In the genomic region with DNA sequence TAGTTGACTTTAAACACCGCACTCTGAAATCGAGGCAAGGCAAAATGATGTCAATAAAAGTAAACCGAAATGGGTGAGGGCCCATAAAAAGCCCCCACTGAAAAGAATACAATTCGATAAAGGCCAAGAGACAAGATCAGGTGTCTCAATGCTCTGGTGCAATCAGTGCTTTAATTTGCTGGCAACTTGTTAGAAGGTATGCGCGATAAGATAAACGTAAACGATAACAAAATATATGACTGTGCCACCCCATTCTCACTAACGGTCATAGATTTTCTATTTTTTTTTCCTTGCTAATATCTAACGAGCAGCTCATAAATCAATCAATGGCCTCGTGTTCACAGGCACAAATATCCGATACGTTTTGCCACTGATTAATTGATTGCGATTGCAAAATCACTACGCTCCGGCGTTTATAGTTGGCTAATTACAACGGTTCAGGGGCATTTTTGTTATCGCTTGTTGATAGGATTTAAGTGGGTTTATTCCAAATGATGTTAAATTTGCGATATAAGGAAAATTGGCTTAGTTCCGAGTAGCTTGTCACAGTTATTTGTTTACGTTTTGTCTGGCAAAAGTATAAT, we compare ENCODE assay signal across 2 fruit fly cellular contexts.
TF ChIP-seq lines count a peak whose summit lies in the region.

No protein-coding gene starts in this region.

- TF ChIP-seq CTCF in whole organism, embryonic (GFP tag; optimal IDR thresholded peaks at IDR 0.05; lab: Kevin White, UChicago): no peak

TF ChIP-seq in whole organism, adult, 20 proteins besides CTCF, POLR2A, EP300 and RAD21:
- TF ChIP-seq Hr96 (GFP tag; optimal IDR thresholded peaks at IDR 0.05; lab: Kevin White, UChicago): no peak
- no peak for TF ChIP-seq Crg-1 (GFP tag; optimal IDR thresholded peaks at IDR 0.05; lab: Kevin White, UChicago)
- peak; percentile 90 for TF ChIP-seq kay (GFP tag; lab: Kevin White, UChicago; ENCODE audit: borderline replicate concordance)
- TF ChIP-seq CG14711 (tag; optimal IDR thresholded peaks at IDR 0.05; lab: Kevin White, UChicago): peak; percentile 1
- TF ChIP-seq Clk (GFP tag; optimal IDR thresholded peaks at IDR 0.05; lab: Kevin White, UChicago): no peak
- TF ChIP-seq cic (GFP tag; optimal IDR thresholded peaks at IDR 0.05; lab: Kevin White, UChicago): peak; percentile 78
- TF ChIP-seq CG12768 (GFP tag; optimal IDR thresholded peaks at IDR 0.05; lab: Kevin White, UChicago): peak; percentile 10
- TF ChIP-seq CG11617 (GFP tag; optimal IDR thresholded peaks at IDR 0.05; lab: Kevin White, UChicago): no peak
- TF ChIP-seq ovo (GFP tag; optimal IDR thresholded peaks at IDR 0.05; lab: Kevin White, UChicago): peak; percentile 7
- no peak for TF ChIP-seq toe (GFP tag; optimal IDR thresholded peaks at IDR 0.05; lab: Kevin White, UChicago)
- TF ChIP-seq CG5204 (GFP tag; optimal IDR thresholded peaks at IDR 0.05; lab: Kevin White, UChicago): no peak
- TF ChIP-seq CG1620 (GFP tag; optimal IDR thresholded peaks at IDR 0.05; lab: Kevin White, UChicago): no peak
- TF ChIP-seq CG33017 (tag; optimal IDR thresholded peaks at IDR 0.05; lab: Kevin White, UChicago): peak; percentile 33
- TF ChIP-seq cnc (optimal IDR thresholded peaks at IDR 0.05; lab: Kevin White, UChicago): no peak
- TF ChIP-seq CG7045 (GFP tag; optimal IDR thresholded peaks at IDR 0.05; lab: Kevin White, UChicago): peak; percentile 35
- TF ChIP-seq pad (GFP tag; optimal IDR thresholded peaks at IDR 0.05; lab: Kevin White, UChicago): no peak
- no peak for TF ChIP-seq tj (GFP tag; optimal IDR thresholded peaks at IDR 0.05; lab: Kevin White, UChicago)
- TF ChIP-seq CG7101 (tag; optimal IDR thresholded peaks at IDR 0.05; lab: Kevin White, UChicago): no peak
- TF ChIP-seq bab1 (GFP tag; optimal IDR thresholded peaks at IDR 0.05; lab: Kevin White, UChicago): no peak
- no peak for TF ChIP-seq Mnt (GFP tag; optimal IDR thresholded peaks at IDR 0.05; lab: Kevin White, UChicago)

TF ChIP-seq in whole organism, embryonic, 481 proteins besides CTCF, POLR2A, EP300 and RAD21 (continues in another document):
- TF ChIP-seq fd96Cb (tag; optimal IDR thresholded peaks at IDR 0.05; lab: Kevin White, UChicago) (no peak), esg (GFP tag; conservative IDR thresholded peaks at IDR 0.05; lab: Robert Waterston, UW) (no peak), da (GFP tag; optimal IDR thresholded peaks at IDR 0.05; lab: Kevin White, UChicago) (no peak), CG13287 (GFP tag; IDR thresholded peaks at IDR 0.05; lab: Robert Waterston, UW; ENCODE audit: partially characterized antibody) (no peak), exex (tag; optimal IDR thresholded peaks at IDR 0.05; lab: Kevin White, UChicago) (peak; percentile 98), CG8478 (optimal IDR thresholded peaks at IDR 0.05; lab: Kevin White, UChicago) (no peak), CG7786 (GFP tag; optimal IDR thresholded peaks at IDR 0.05; lab: Kevin White, UChicago) (no peak), tin (GFP tag; optimal IDR thresholded peaks at IDR 0.05; lab: Kevin White, UChicago) (no peak), Ssrp (tag; optimal IDR thresholded peaks at IDR 0.05; lab: Kevin White, UChicago) (no peak), CG11560 (tag; IDR thresholded peaks at IDR 0.05; lab: Robert Waterston, UW) (no peak), CG34376 (GFP tag; optimal IDR thresholded peaks at IDR 0.05; lab: Kevin White, UChicago) (peak; percentile 88), D19A (tag; optimal IDR thresholded peaks at IDR 0.05; lab: Kevin White, UChicago) (no peak), Rfx (GFP tag; IDR thresholded peaks at IDR 0.05; lab: Robert Waterston, UW) (no peak), Adf1 (GFP tag; IDR thresholded peaks at IDR 0.05; lab: Robert Waterston, UW) (no peak), CG11723 (GFP tag; optimal IDR thresholded peaks at IDR 0.05; lab: Kevin White, UChicago) (no peak), Myb (GFP tag; optimal IDR thresholded peaks at IDR 0.05; lab: Kevin White, UChicago) (no peak), Lpt (GFP tag; optimal IDR thresholded peaks at IDR 0.05; lab: Kevin White, UChicago) (no peak), crp (GFP tag; optimal IDR thresholded peaks at IDR 0.05; lab: Kevin White, UChicago) (no peak), CG4617 (GFP tag; optimal IDR thresholded peaks at IDR 0.05; lab: Kevin White, UChicago; ENCODE audit: borderline replicate concordance) (no peak), CG31388 (GFP tag; optimal IDR thresholded peaks at IDR 0.05; lab: Kevin White, UChicago) (no peak), odd (GFP tag; optimal IDR thresholded peaks at IDR 0.05; lab: Kevin White, UChicago) (no peak), hb (GFP tag; IDR thresholded peaks at IDR 0.05; lab: Robert Waterston, UW; ENCODE audit: partially characterized antibody) (no peak), jing (GFP tag; optimal IDR thresholded peaks at IDR 0.05; lab: Kevin White, UChicago) (no peak), CG12236 (GFP tag; optimal IDR thresholded peaks at IDR 0.05; lab: Kevin White, UChicago) (no peak), Dip2 (GFP tag; IDR thresholded peaks at IDR 0.05; lab: Robert Waterston, UW) (no peak), Hey (tag; optimal IDR thresholded peaks at IDR 0.05; lab: Kevin White, UChicago) (peak; percentile 6), Hand (GFP tag; optimal IDR thresholded peaks at IDR 0.05; lab: Kevin White, UChicago) (no peak), psq (GFP tag; optimal IDR thresholded peaks at IDR 0.05; lab: Kevin White, UChicago) (no peak), bbx (GFP tag; IDR thresholded peaks at IDR 0.05; lab: Robert Waterston, UW; ENCODE audit: partially characterized antibody) (no peak), kah (GFP tag; optimal IDR thresholded peaks at IDR 0.05; lab: Kevin White, UChicago) (no peak), B-H1 (GFP tag; IDR thresholded peaks at IDR 0.05; lab: Robert Waterston, UW) (no peak), CG9817 (tag; optimal IDR thresholded peaks at IDR 0.05; lab: Kevin White, UChicago) (no peak), knrl (GFP tag; IDR thresholded peaks at IDR 0.05; lab: Robert Waterston, UW; ENCODE audit: partially characterized antibody) (no peak), Oli (tag; optimal IDR thresholded peaks at IDR 0.05; lab: Kevin White, UChicago) (no peak), CG8359 (GFP tag; optimal IDR thresholded peaks at IDR 0.05; lab: Kevin White, UChicago; ENCODE audit: borderline replicate concordance) (no peak), phol (tag; optimal IDR thresholded peaks at IDR 0.05; lab: Kevin White, UChicago) (no peak), BtbVII (GFP tag; optimal IDR thresholded peaks at IDR 0.05; lab: Kevin White, UChicago) (peak; percentile 10), CG7271 (tag; optimal IDR thresholded peaks at IDR 0.05; lab: Kevin White, UChicago) (no peak), tap (tag; optimal IDR thresholded peaks at IDR 0.05; lab: Kevin White, UChicago) (no peak), CG18476 (GFP tag; optimal IDR thresholded peaks at IDR 0.05; lab: Kevin White, UChicago) (no peak), al (GFP tag; IDR thresholded peaks at IDR 0.05; lab: Robert Waterston, UW) (no peak), lab (GFP tag; optimal IDR thresholded peaks at IDR 0.05; lab: Kevin White, UChicago) (peak; percentile 75), CG30431 (GFP tag; optimal IDR thresholded peaks at IDR 0.05; lab: Kevin White, UChicago) (no peak), tgo (GFP tag; IDR thresholded peaks at IDR 0.05; lab: Robert Waterston, UW) (no peak), bowl (GFP tag; IDR thresholded peaks at IDR 0.05; lab: Robert Waterston, UW) (no peak), fd64A (GFP tag; optimal IDR thresholded peaks at IDR 0.05; lab: Kevin White, UChicago) (no peak), CG3163 (GFP tag; optimal IDR thresholded peaks at IDR 0.05; lab: Kevin White, UChicago) (no peak), CG7357 (GFP tag; IDR thresholded peaks at IDR 0.05; lab: Robert Waterston, UW) (no peak), Med (GFP tag; lab: Kevin White, UChicago) (peak; percentile 10), CG18599 (GFP tag; optimal IDR thresholded peaks at IDR 0.05; lab: Kevin White, UChicago) (peak; percentile 38), H15 (GFP tag; IDR thresholded peaks at IDR 0.05; lab: Robert Waterston, UW) (no peak), E2f1 (GFP tag; IDR thresholded peaks at IDR 0.05; lab: Robert Waterston, UW) (no peak), CG1832 (GFP tag; optimal IDR thresholded peaks at IDR 0.05; lab: Kevin White, UChicago) (no peak), ap (GFP tag; IDR thresholded peaks at IDR 0.05; lab: Robert Waterston, UW) (no peak), salm (tag; optimal IDR thresholded peaks at IDR 0.05; lab: Kevin White, UChicago) (no peak), CG15479 (GFP tag; optimal IDR thresholded peaks at IDR 0.05; lab: Kevin White, UChicago) (no peak), CG9215 (GFP tag; IDR thresholded peaks at IDR 0.05; lab: Robert Waterston, UW) (no peak), CG3995 (GFP tag; optimal IDR thresholded peaks at IDR 0.05; lab: Kevin White, UChicago) (no peak), CG16863 (GFP tag; optimal IDR thresholded peaks at IDR 0.05; lab: Kevin White, UChicago) (no peak), Deaf1 (tag; optimal IDR thresholded peaks at IDR 0.05; lab: Kevin White, UChicago) (no peak), CG12071 (GFP tag; optimal IDR thresholded peaks at IDR 0.05; lab: Kevin White, UChicago) (peak; percentile 9), Atf6 (GFP tag; IDR thresholded peaks at IDR 0.05; lab: Robert Waterston, UW) (no peak), slp2 (GFP tag; optimal IDR thresholded peaks at IDR 0.05; lab: Kevin White, UChicago) (no peak), CG6765 (GFP tag; optimal IDR thresholded peaks at IDR 0.05; lab: Kevin White, UChicago) (no peak), Dll (GFP tag; IDR thresholded peaks at IDR 0.05; lab: Robert Waterston, UW; ENCODE audit: partially characterized antibody) (no peak), vnd (GFP tag; IDR thresholded peaks at IDR 0.05; lab: Robert Waterston, UW; ENCODE audit: partially characterized antibody) (no peak), abd-A (tag; optimal IDR thresholded peaks at IDR 0.05; lab: Kevin White, UChicago) (no peak), sqz (GFP tag; optimal IDR thresholded peaks at IDR 0.05; lab: Kevin White, UChicago) (peak; percentile 8), Lim3 (GFP tag; IDR thresholded peaks at IDR 0.05; lab: Robert Waterston, UW) (peak; percentile 52; the same call in 1 of the 2 replicates), CG10209 (GFP tag; optimal IDR thresholded peaks at IDR 0.05; lab: Kevin White, UChicago) (no peak), trh (GFP tag; optimal IDR thresholded peaks at IDR 0.05; lab: Kevin White, UChicago) (no peak)

Comparison
In these comparisons a context has a peak if more than half of its experiments do, and no peak if none do; other contexts are left out.
1. Of the 1 proteins assayed by ChIP-seq in both whole organism, embryonic and whole organism, adult: peak only in whole organism, embryonic: none; only in whole organism, adult: kay; in both: none; in neither: 0.